Worm (Caenorhabditis elegans) whole organism, mixed stage, embryonic: ENCODE measurements around the gene srb-3.

Experiments used
- M03D4.4 ChIP-seq: sonication (generic microtip); optimal IDR thresholded peaks from 2 replicates; lab custom pipeline; 2017; ENCODE audit warnings: mild to moderate bottlenecking, missing genetic modification characterization, missing compliant biosample characterization
- bed-3 ChIP-seq: fragments of 200-800 bp; sonication (Bioruptor generic); optimal IDR thresholded peaks from 3 replicates; lab custom pipeline; 2018; ENCODE audit warnings: mild to moderate bottlenecking, missing genetic modification characterization, moderate library complexity, missing compliant biosample characterization
- blmp-1 ChIP-seq: fragments of 150-350 bp; optimal IDR thresholded peaks from 2 replicates; lab custom pipeline; 2014; ENCODE audit warnings: missing biosample characterization, missing genetic modification characterization
- ceh-39 ChIP-seq: fragments of 150-350 bp; optimal IDR thresholded peaks from 2 replicates; lab custom pipeline; 2014; ENCODE audit warnings: missing biosample characterization, missing genetic modification characterization
- ceh-43 ChIP-seq: fragments of 200-800 bp; sonication (Bioruptor generic); optimal IDR thresholded peaks from 2 replicates; lab custom pipeline; 2018; ENCODE audit warnings: mild to moderate bottlenecking, missing genetic modification characterization, moderate library complexity, missing compliant biosample characterization
- ceh-83 ChIP-seq: fragments of 200-800 bp; sonication (Bioruptor generic); optimal IDR thresholded peaks from 2 replicates; lab custom pipeline; 2018; ENCODE audit warnings: mild to moderate bottlenecking, missing genetic modification characterization, missing compliant biosample characterization
- ces-1 ChIP-seq: fragments of 150-350 bp; optimal IDR thresholded peaks from 2 replicates; lab custom pipeline; 2014; ENCODE audit warnings: missing biosample characterization, missing genetic modification reagents, missing genetic modification characterization
- cnd-1 ChIP-seq: fragments of 200-800 bp; sonication (Bioruptor generic); optimal IDR thresholded peaks from 2 replicates; lab custom pipeline; 2018; ENCODE audit warnings: mild to moderate bottlenecking, missing genetic modification characterization, missing compliant biosample characterization
- drap-1 ChIP-seq: fragments of 200-800 bp; sonication (Bioruptor generic); optimal IDR thresholded peaks from 3 replicates; lab custom pipeline; 2018; ENCODE audit warnings: mild to moderate bottlenecking, missing genetic modification characterization, missing compliant biosample characterization
- elt-1 ChIP-seq: sonication (generic microtip); optimal IDR thresholded peaks from 2 replicates; lab custom pipeline; 2017; ENCODE audit warnings: missing genetic modification characterization, mild to moderate bottlenecking, missing compliant biosample characterization, antibody characterized with exemption, moderate library complexity, borderline replicate concordance; ENCODE audit not compliant: insufficient read depth
- elt-3 ChIP-seq: fragments of 150-350 bp; optimal IDR thresholded peaks from 2 replicates; lab custom pipeline; 2014; ENCODE audit warnings: missing biosample characterization, missing genetic modification characterization
- flh-1 ChIP-seq: fragments of 200-800 bp; sonication (Bioruptor generic); optimal IDR thresholded peaks from 2 replicates; lab custom pipeline; 2018; ENCODE audit warnings: mild to moderate bottlenecking, missing genetic modification characterization, moderate library complexity, missing compliant biosample characterization
- ham-2 ChIP-seq: fragments of 200-800 bp; sonication (Bioruptor generic); optimal IDR thresholded peaks from 2 replicates; lab custom pipeline; 2018; ENCODE audit warnings: mild to moderate bottlenecking, missing genetic modification characterization, missing compliant biosample characterization
- hlh-1 ChIP-seq: fragments of 150-350 bp; optimal IDR thresholded peaks from 2 replicates; lab custom pipeline; 2014; ENCODE audit warnings: missing biosample characterization, missing genetic modification reagents, missing genetic modification characterization
- lin-13 ChIP-seq: fragments of 150-350 bp; optimal IDR thresholded peaks from 2 replicates; lab custom pipeline; 2014; ENCODE audit warnings: missing biosample characterization, missing genetic modification characterization
- lin-32 ChIP-seq: fragments of 200-800 bp; sonication (Bioruptor generic); optimal IDR thresholded peaks from 2 replicates; lab custom pipeline; 2018; ENCODE audit warnings: mild to moderate bottlenecking, missing genetic modification characterization, missing compliant biosample characterization
- lsy-2 ChIP-seq: fragments of 150-350 bp; optimal IDR thresholded peaks from 2 replicates; lab custom pipeline; 2014; ENCODE audit warnings: missing biosample characterization, missing genetic modification characterization
- mab-5 ChIP-seq: fragments of 150-350 bp; optimal IDR thresholded peaks from 2 replicates; lab custom pipeline; 2014; ENCODE audit warnings: missing biosample characterization, missing genetic modification characterization
- mep-1 ChIP-seq: fragments of 150-350 bp; optimal IDR thresholded peaks from 2 replicates; lab custom pipeline; 2017; ENCODE audit warnings: missing biosample characterization, missing genetic modification reagents, missing genetic modification characterization, inconsistent platforms
- mls-2 ChIP-seq: sonication (generic microtip); optimal IDR thresholded peaks from 2 replicates; lab custom pipeline; 2016; ENCODE audit warnings: mild to moderate bottlenecking, missing genetic modification characterization, moderate library complexity, missing compliant biosample characterization
- nhr-12 ChIP-seq: fragments of 150-350 bp; optimal IDR thresholded peaks from 2 replicates; lab custom pipeline; 2014; ENCODE audit warnings: missing biosample characterization, missing genetic modification characterization
- nhr-2 ChIP-seq: fragments of 150-350 bp; optimal IDR thresholded peaks from 2 replicates; lab custom pipeline; 2014; ENCODE audit warnings: missing biosample characterization, missing genetic modification characterization
- nhr-237 ChIP-seq: fragments of 150-350 bp; optimal IDR thresholded peaks from 2 replicates; lab custom pipeline; 2014; ENCODE audit warnings: missing biosample characterization, missing genetic modification characterization
- nhr-28 ChIP-seq: fragments of 150-350 bp; optimal IDR thresholded peaks from 2 replicates; lab custom pipeline; 2014; ENCODE audit warnings: missing biosample characterization, missing genetic modification characterization
- nhr-76 ChIP-seq: sonication (generic microtip); optimal IDR thresholded peaks from 2 replicates; lab custom pipeline; 2017; ENCODE audit warnings: missing biosample characterization, missing genetic modification characterization
- pha-4 ChIP-seq: fragments of 150-350 bp; optimal IDR thresholded peaks from 2 replicates; lab custom pipeline; 2018; ENCODE audit warnings: missing biosample characterization, missing genetic modification reagents, missing genetic modification characterization
- sem-2 ChIP-seq: fragments of 200-800 bp; sonication (Bioruptor generic); optimal IDR thresholded peaks from 2 replicates; lab custom pipeline; 2018; ENCODE audit warnings: mild to moderate bottlenecking, missing genetic modification characterization, missing compliant biosample characterization
- snpc-4 ChIP-seq: fragments of 150-350 bp; optimal IDR thresholded peaks from 2 replicates; lab custom pipeline; 2014; ENCODE audit warnings: missing biosample characterization, missing genetic modification characterization
- sptf-1 ChIP-seq: sonication (generic microtip); optimal IDR thresholded peaks from 2 replicates; lab custom pipeline; 2017; ENCODE audit warnings: mild to moderate bottlenecking, missing genetic modification characterization, moderate library complexity, missing compliant biosample characterization
- tbx-8 ChIP-seq: fragments of 200-800 bp; sonication (Bioruptor generic); optimal IDR thresholded peaks from 2 replicates; lab custom pipeline; 2018; ENCODE audit warnings: mild to moderate bottlenecking, missing genetic modification characterization, moderate library complexity, missing compliant biosample characterization
- unc-120 ChIP-seq: sonication (generic microtip); optimal IDR thresholded peaks from 2 replicates; lab custom pipeline; 2017; ENCODE audit warnings: missing genetic modification characterization, missing compliant biosample characterization; ENCODE audit not compliant: poor library complexity, severe bottlenecking
- unc-62 ChIP-seq: fragments of 150-350 bp; optimal IDR thresholded peaks from 2 replicates; lab custom pipeline; 2014; ENCODE audit warnings: missing biosample characterization, missing genetic modification reagents, missing genetic modification characterization
- zip-8 ChIP-seq: fragments of 150-350 bp; optimal IDR thresholded peaks from 2 replicates; lab custom pipeline; 2014; ENCODE audit warnings: missing biosample characterization, missing genetic modification characterization
- ztf-11 ChIP-seq: fragments of 150-350 bp; optimal IDR thresholded peaks from 2 replicates; lab custom pipeline; 2014; ENCODE audit warnings: missing biosample characterization, missing genetic modification characterization

Gene srb-3

ce11 chrII:5205286-5205685 lies 38.6 kb upstream of the srb-3 start:
- TF ChIP-seq blmp-1 (tag; lab: Kevin White, UChicago) (no peak), cnd-1 (tag; lab: Kevin White, UChicago) (no peak), drap-1 (no peak), nhr-28 (tag; lab: Kevin White, UChicago) (no peak), zip-8 (tag; lab: Kevin White, UChicago) (no peak), M03D4.4 (tag; lab: Kevin White, UChicago) (no peak)

ce11 chrII:5202930-5203329 lies 36.3 kb upstream of the srb-3 start, which contains the start of gene ampd-1:
Gene ampd-1 (plus strand): TSS chrII:5203322.
- TF ChIP-seq ham-2 (GFP tag; lab: Kevin White, UChicago), result no peak
- no peak for TF ChIP-seq elt-3 (tag; lab: Kevin White, UChicago)
- no peak for TF ChIP-seq ceh-83 (GFP tag; lab: Kevin White, UChicago)
- no peak for TF ChIP-seq lin-32 (GFP tag; lab: Kevin White, UChicago)
- TF ChIP-seq nhr-28 (tag; lab: Kevin White, UChicago), result no peak
- no peak for TF ChIP-seq ces-1 (GFP tag; lab: Kevin White, UChicago)
- TF ChIP-seq ceh-43 (GFP tag; lab: Kevin White, UChicago), result no peak

ce11 chrII:5201922-5202562 lies 35.4 kb upstream of the srb-3 start:
- TF ChIP-seq snpc-4 (tag; lab: Kevin White, UChicago) (no peak), nhr-12 (no peak), nhr-28 (tag; lab: Kevin White, UChicago) (no peak), nhr-76 (tag; lab: Kevin White, UChicago) (no peak), sptf-1 (no peak), tbx-8 (GFP tag; lab: Kevin White, UChicago) (no peak), elt-3 (tag; lab: Kevin White, UChicago) (no peak), M03D4.4 (tag; lab: Kevin White, UChicago) (no peak), mls-2 (no peak), drap-1 (no peak), flh-1 (GFP tag; lab: Kevin White, UChicago) (no peak)
- TF ChIP-seq, all 35 proteins: peak for 0

- peak; percentile 10 for TF ChIP-seq unc-62 (GFP tag; lab: Kevin White, UChicago)
- TF ChIP-seq nhr-12, result no peak
- TF ChIP-seq snpc-4 (tag; lab: Kevin White, UChicago), result no peak
- TF ChIP-seq unc-120 (tag; lab: Kevin White, UChicago), result peak; percentile 58
- no peak for TF ChIP-seq tbx-8 (GFP tag; lab: Kevin White, UChicago)
- no peak for TF ChIP-seq sptf-1
- no peak for TF ChIP-seq ces-1 (GFP tag; lab: Kevin White, UChicago)
- no peak for TF ChIP-seq hlh-1 (tag; lab: Kevin White, UChicago)
- no peak for TF ChIP-seq flh-1 (GFP tag; lab: Kevin White, UChicago)
- TF ChIP-seq lin-13 (tag; lab: Kevin White, UChicago), result no peak
- TF ChIP-seq cnd-1 (tag; lab: Kevin White, UChicago), result no peak
- no peak for TF ChIP-seq blmp-1 (tag; lab: Kevin White, UChicago)
- no peak for TF ChIP-seq ceh-83 (GFP tag; lab: Kevin White, UChicago)
- TF ChIP-seq nhr-76 (tag; lab: Kevin White, UChicago), result no peak
- TF ChIP-seq ztf-11 (tag; lab: Kevin White, UChicago), result no peak
- no peak for TF ChIP-seq nhr-237 (tag; lab: Kevin White, UChicago)
- no peak for TF ChIP-seq mls-2
- TF ChIP-seq elt-3 (tag; lab: Kevin White, UChicago), result no peak
- TF ChIP-seq mep-1 (tag; lab: Kevin White, UChicago), result peak; percentile 13
- TF ChIP-seq ceh-43 (GFP tag; lab: Kevin White, UChicago), result no peak
- no peak for TF ChIP-seq bed-3 (GFP tag; lab: Kevin White, UChicago)
- no peak for TF ChIP-seq elt-1 (tag; lab: Kevin White, UChicago)
- no peak for TF ChIP-seq ham-2 (GFP tag; lab: Kevin White, UChicago)
Measured at ce11 chrII:5200987-5201582, 34.4 kb upstream of the srb-3 start.

- no peak for TF ChIP-seq lin-32 (GFP tag; lab: Kevin White, UChicago)
- no peak for TF ChIP-seq nhr-12
- TF ChIP-seq ceh-39, result no peak
- TF ChIP-seq lin-13 (tag; lab: Kevin White, UChicago), result no peak
- no peak for TF ChIP-seq mls-2
- no peak for TF ChIP-seq sptf-1
- no peak for TF ChIP-seq blmp-1 (tag; lab: Kevin White, UChicago)
- no peak for TF ChIP-seq mab-5
- no peak for TF ChIP-seq lsy-2
- TF ChIP-seq unc-120 (tag; lab: Kevin White, UChicago), result no peak
- no peak for TF ChIP-seq nhr-2
- TF ChIP-seq elt-1 (tag; lab: Kevin White, UChicago), result no peak
- TF ChIP-seq pha-4 (tag; lab: Kevin White, UChicago), result no peak
- TF ChIP-seq tbx-8 (GFP tag; lab: Kevin White, UChicago), result no peak
- no peak for TF ChIP-seq bed-3 (GFP tag; lab: Kevin White, UChicago)
- no peak for TF ChIP-seq snpc-4 (tag; lab: Kevin White, UChicago)
- TF ChIP-seq sem-2 (GFP tag; lab: Kevin White, UChicago), result no peak
Measured at ce11 chrII:5199497-5199896, 32.9 kb upstream of the srb-3 start, which contains the start of gene msp-50. Gene msp-50 (plus strand): TSS chrII:5199797.
